Worm (Caenorhabditis elegans) whole organism, L4 larva: ENCODE data around the gene col-78.

Experiments
- D1046.2 ChIP-seq: fragments of 200-800 bp; sonication (Bioruptor generic); IDR thresholded peaks from 2 replicates; pipeline ENCODE4 v1.3.6; 2022; ENCODE audit warnings: missing genetic modification characterization, missing compliant biosample characterization
- F26F4.8 ChIP-seq: fragments of 200-800 bp; sonication (Bioruptor generic); conservative IDR thresholded peaks from 2 replicates; pipeline ENCODE4 v1.3.6; 2022; ENCODE audit warnings: missing genetic modification characterization, missing compliant biosample characterization
- F44E2.7 ChIP-seq: fragments of 200-800 bp; sonication (Bioruptor generic); IDR thresholded peaks from 2 replicates; pipeline ENCODE4 v2.1.2; 2022; ENCODE audit warnings: missing genetic modification characterization, missing compliant biosample characterization
- F49E8.2 ChIP-seq: sonication (generic microtip); optimal IDR thresholded peaks from 2 replicates; lab custom pipeline; 2016; ENCODE audit warnings: missing compliant biosample characterization, mild to moderate bottlenecking, missing genetic modification characterization, borderline replicate concordance
- Y105C5A.15 ChIP-seq: fragments of 200-800 bp; sonication (Bioruptor generic); IDR thresholded peaks from 2 replicates; pipeline ENCODE4 v1.3.6; 2022; ENCODE audit warnings: missing genetic modification characterization, missing compliant biosample characterization
- aha-1 ChIP-seq: fragments of 150-350 bp; peaks from one replicate; lab custom pipeline; 2014; ENCODE audit warnings: missing biosample characterization, missing genetic modification characterization
- arid-1 ChIP-seq: fragments of 200-800 bp; sonication (Bioruptor generic); conservative IDR thresholded peaks from 2 replicates; pipeline ENCODE4 v1.3.6; 2022; ENCODE audit warnings: missing genetic modification reagents, missing genetic modification characterization, missing compliant biosample characterization
- ceh-32 ChIP-seq: sonication (generic microtip); optimal IDR thresholded peaks from 2 replicates; lab custom pipeline; 2016; ENCODE audit warnings: mild to moderate bottlenecking, missing genetic modification characterization, missing compliant biosample characterization; ENCODE audit not compliant: poor library complexity
- ces-1 ChIP-seq: fragments of 150-350 bp; sonication (generic microtip); optimal IDR thresholded peaks from 4 replicates; lab custom pipeline; 2014; ENCODE audit warnings: missing biosample characterization, missing genetic modification reagents, missing genetic modification characterization
- daf-12 ChIP-seq: fragments of 150-350 bp; optimal IDR thresholded peaks from 2 replicates; lab custom pipeline; 2014; ENCODE audit warnings: missing biosample characterization, missing genetic modification reagents, missing genetic modification characterization
- daf-16 ChIP-seq, 3 experiments: sonication (generic microtip); optimal IDR thresholded peaks; 2 replicates each; lab custom pipeline; 2016 to 2017; ENCODE audit warnings: missing genetic modification characterization in 3 of 3, missing genetic modification reagents in 3 of 3, mild to moderate bottlenecking in 2 of 3, missing compliant biosample characterization in 2 of 3, missing biosample characterization in 1 of 3, moderate library complexity in 1 of 3
- daf-8 ChIP-seq: fragments of 200-800 bp; sonication (Bioruptor generic); IDR thresholded peaks from 2 replicates; pipeline ENCODE4 v1.3.6; 2022; ENCODE audit warnings: missing genetic modification characterization, missing compliant biosample characterization
- dmd-6 ChIP-seq: fragments of 200-800 bp; sonication (Bioruptor generic); IDR thresholded peaks from 2 replicates; pipeline ENCODE4 v1.3.6; 2022; ENCODE audit warnings: missing genetic modification reagents, missing genetic modification characterization, missing compliant biosample characterization
- dmd-9 ChIP-seq: fragments of 200-800 bp; sonication (Bioruptor generic); IDR thresholded peaks from 2 replicates; pipeline ENCODE4 v1.3.6; 2022; ENCODE audit warnings: missing genetic modification reagents, missing genetic modification characterization, missing compliant biosample characterization
- duxl-1 ChIP-seq: sonication (generic microtip); optimal IDR thresholded peaks from 2 replicates; lab custom pipeline; 2016; ENCODE audit warnings: mild to moderate bottlenecking, missing genetic modification characterization, moderate library complexity, missing compliant biosample characterization; ENCODE audit not compliant: poor library complexity
- dve-1 ChIP-seq: sonication (generic microtip); optimal IDR thresholded peaks from 2 replicates; lab custom pipeline; 2017; ENCODE audit warnings: antibody characterized with exemption, mild to moderate bottlenecking, missing genetic modification characterization, missing compliant biosample characterization; ENCODE audit not compliant: insufficient read depth
- egl-43 ChIP-seq: fragments of 200-800 bp; sonication (Bioruptor generic); IDR thresholded peaks from 2 replicates; pipeline ENCODE4 v1.3.6; 2022; ENCODE audit warnings: missing genetic modification reagents, missing genetic modification characterization, missing compliant biosample characterization
- hif-1 ChIP-seq, 2 experiments: sonication (generic microtip); optimal IDR thresholded peaks; 2 replicates each; lab custom pipeline; 2016 to 2017; ENCODE audit warnings: missing compliant biosample characterization in 2 of 2, missing genetic modification characterization in 2 of 2, missing genetic modification reagents in 2 of 2, missing genotype in 2 of 2, mild to moderate bottlenecking in 1 of 2
- hlh-11 ChIP-seq: fragments of 200-800 bp; sonication (Bioruptor generic); optimal IDR thresholded peaks from 2 replicates; lab custom pipeline; 2018; ENCODE audit warnings: mild to moderate bottlenecking, missing genetic modification characterization, missing compliant biosample characterization
- lim-7 ChIP-seq: fragments of 200-800 bp; sonication (Bioruptor generic); IDR thresholded peaks from 2 replicates; pipeline ENCODE4 v1.3.6; 2022; ENCODE audit warnings: missing genetic modification characterization, missing compliant biosample characterization
- lin-1 ChIP-seq: fragments of 200-800 bp; sonication (Bioruptor generic); IDR thresholded peaks from 2 replicates; pipeline ENCODE4 v1.3.6; 2022; ENCODE audit warnings: missing genetic modification reagents, missing genetic modification characterization, missing compliant biosample characterization
- lin-38 ChIP-seq: fragments of 200-800 bp; sonication (Bioruptor generic); IDR thresholded peaks from 2 replicates; pipeline ENCODE4 v1.3.6; 2022; ENCODE audit warnings: missing genetic modification reagents, missing genetic modification characterization, missing compliant biosample characterization
- lin-39 ChIP-seq: fragments of 150-350 bp; optimal IDR thresholded peaks from 2 replicates; lab custom pipeline; 2014; ENCODE audit warnings: missing biosample characterization, missing genetic modification reagents, missing genetic modification characterization
- mdl-1 ChIP-seq, 2 experiments: fragments of 150-350 bp in 1 of 2; sonication (generic microtip) in 1 of 2; optimal IDR thresholded peaks; 2 replicates each; lab custom pipeline; 2014 to 2017; ENCODE audit warnings: missing biosample characterization in 2 of 2, missing genetic modification characterization in 2 of 2
- mxl-2 ChIP-seq: fragments of 200-800 bp; sonication (Bioruptor generic); conservative IDR thresholded peaks from 2 replicates; pipeline ENCODE4 v1.3.6; 2022; ENCODE audit warnings: missing genetic modification reagents, missing genetic modification characterization, missing compliant biosample characterization
- nhr-10 ChIP-seq: fragments of 150-350 bp; optimal IDR thresholded peaks from 2 replicates; lab custom pipeline; 2014; ENCODE audit warnings: missing biosample characterization, missing genetic modification characterization
- nhr-11 ChIP-seq: fragments of 150-350 bp; optimal IDR thresholded peaks from 2 replicates; lab custom pipeline; 2014; ENCODE audit warnings: missing biosample characterization, missing genetic modification characterization
- nhr-111 ChIP-seq: fragments of 200-800 bp; sonication (Bioruptor generic); optimal IDR thresholded peaks from 2 replicates; lab custom pipeline; 2018; ENCODE audit warnings: mild to moderate bottlenecking, missing genetic modification characterization, missing compliant biosample characterization
- nhr-25 ChIP-seq: sonication (generic microtip); optimal IDR thresholded peaks from 2 replicates; lab custom pipeline; 2017; ENCODE audit warnings: missing genetic modification characterization, mild to moderate bottlenecking, missing compliant biosample characterization, antibody characterized with exemption, moderate library complexity, borderline replicate concordance; ENCODE audit not compliant: insufficient read depth
- nhr-28 ChIP-seq: fragments of 150-350 bp; optimal IDR thresholded peaks from 2 replicates; lab custom pipeline; 2014; ENCODE audit warnings: missing biosample characterization, missing genetic modification characterization
- nhr-42 ChIP-seq: fragments of 200-800 bp; sonication (Bioruptor generic); IDR thresholded peaks from 2 replicates; pipeline ENCODE4 v1.3.6; 2022; ENCODE audit warnings: missing genetic modification characterization, missing compliant biosample characterization
- nhr-48 ChIP-seq: sonication (generic microtip); optimal IDR thresholded peaks from 2 replicates; lab custom pipeline; 2016; ENCODE audit warnings: mild to moderate bottlenecking, missing genetic modification characterization, missing compliant biosample characterization
- pqm-1 ChIP-seq: sonication (generic microtip); optimal IDR thresholded peaks from 2 replicates; lab custom pipeline; 2017; ENCODE audit warnings: missing biosample characterization, missing genetic modification characterization
- rbr-2 ChIP-seq: sonication (generic microtip); optimal IDR thresholded peaks from 2 replicates; lab custom pipeline; 2016; ENCODE audit warnings: missing genotype, missing genetic modification characterization, missing compliant biosample characterization
- saeg-2 ChIP-seq: fragments of 200-800 bp; sonication (Bioruptor generic); IDR thresholded peaks from 2 replicates; pipeline ENCODE4 v1.3.6; 2022; ENCODE audit warnings: missing genetic modification reagents, missing genetic modification characterization, missing compliant biosample characterization
- snpc-1.2 ChIP-seq: fragments of 200-800 bp; sonication (Bioruptor generic); IDR thresholded peaks from 2 replicates; pipeline ENCODE4 v1.3.6; 2022; ENCODE audit warnings: missing genetic modification reagents, missing genetic modification characterization, missing compliant biosample characterization
- spr-3 ChIP-seq: fragments of 200-800 bp; sonication (Bioruptor generic); optimal IDR thresholded peaks from 2 replicates; lab custom pipeline; 2018; ENCODE audit warnings: mild to moderate bottlenecking, missing genetic modification characterization, missing compliant biosample characterization
- tag-97 ChIP-seq: fragments of 200-800 bp; sonication (Bioruptor generic); IDR thresholded peaks from 2 replicates; pipeline ENCODE4 v1.3.6; 2022; ENCODE audit warnings: missing genetic modification characterization, missing compliant biosample characterization
- unc-39 ChIP-seq: sonication (generic microtip); optimal IDR thresholded peaks from 2 replicates; lab custom pipeline; 2017; ENCODE audit warnings: missing biosample characterization, missing genetic modification characterization
- unc-62 ChIP-seq, 3 experiments: fragments of 150-350 bp in 1 of 3; sonication (generic microtip); optimal IDR thresholded peaks in 2 of 3; peaks in 1 of 3; 1 replicate in 1 of 3; 2 replicates in 2 of 3; lab custom pipeline; 2014 to 2017; ENCODE audit warnings: missing biosample characterization in 3 of 3, missing genetic modification characterization in 3 of 3, missing genetic modification reagents in 3 of 3, missing genotype in 1 of 3
- zag-1 ChIP-seq: fragments of 150-350 bp; optimal IDR thresholded peaks from 2 replicates; lab custom pipeline; 2014; ENCODE audit warnings: missing biosample characterization, missing genetic modification characterization
- zfp-2 ChIP-seq: sonication (generic microtip); optimal IDR thresholded peaks from 2 replicates; lab custom pipeline; 2016; ENCODE audit warnings: mild to moderate bottlenecking, missing genetic modification characterization, missing compliant biosample characterization
- zfp-3 ChIP-seq: fragments of 200-800 bp; sonication (Bioruptor generic); conservative IDR thresholded peaks from 2 replicates; pipeline ENCODE4 v1.3.6; 2022; ENCODE audit warnings: missing genetic modification reagents, missing genetic modification characterization, missing compliant biosample characterization
- ztf-11 ChIP-seq: fragments of 150-350 bp; optimal IDR thresholded peaks from 2 replicates; lab custom pipeline; 2014; ENCODE audit warnings: missing biosample characterization, missing genetic modification characterization

Gene col-78

DNA sequence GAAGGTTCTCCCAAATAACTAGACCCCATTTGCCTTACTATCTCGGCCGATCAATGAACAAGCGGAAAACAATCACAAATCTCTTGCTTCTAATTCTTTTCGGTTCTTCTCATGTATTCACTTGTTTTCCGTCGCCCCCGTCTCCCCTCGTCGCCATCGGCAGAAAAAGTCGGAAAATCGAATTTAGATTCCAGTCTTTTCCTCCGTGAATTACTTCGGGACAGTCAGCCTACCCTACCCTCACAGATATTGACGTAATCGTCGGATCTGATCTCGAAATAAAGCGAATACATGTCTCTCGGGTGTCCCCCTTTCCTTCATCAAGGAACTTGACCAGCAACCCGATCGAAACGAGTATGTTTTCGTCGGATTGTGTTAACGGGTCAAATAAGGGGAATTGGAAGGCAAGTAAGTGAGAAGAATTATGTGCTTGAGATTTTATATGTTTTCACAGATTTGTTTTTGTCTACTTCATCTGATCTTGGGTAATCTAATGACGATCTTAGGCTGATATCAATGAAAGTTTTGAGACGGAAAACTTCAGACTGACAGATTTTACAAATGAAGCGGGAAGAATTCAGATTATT, 38.3 kb downstream of the col-78 start:
- TF ChIP-seq lin-39 (tag; lab: Kevin White, UChicago) (no peak), aha-1 (peak; percentile 30), nhr-111 (GFP tag; lab: Kevin White, UChicago) (no peak), dve-1 (tag; lab: Kevin White, UChicago) (no peak), D1046.2 (GFP tag; lab: Robert Waterston, UW) (no peak), saeg-2 (no peak), unc-39 (tag; lab: Kevin White, UChicago) (no peak), F44E2.7 (GFP tag; lab: Robert Waterston, UW) (no peak), zfp-3 (GFP tag; lab: Robert Waterston, UW) (no peak)

DNA sequence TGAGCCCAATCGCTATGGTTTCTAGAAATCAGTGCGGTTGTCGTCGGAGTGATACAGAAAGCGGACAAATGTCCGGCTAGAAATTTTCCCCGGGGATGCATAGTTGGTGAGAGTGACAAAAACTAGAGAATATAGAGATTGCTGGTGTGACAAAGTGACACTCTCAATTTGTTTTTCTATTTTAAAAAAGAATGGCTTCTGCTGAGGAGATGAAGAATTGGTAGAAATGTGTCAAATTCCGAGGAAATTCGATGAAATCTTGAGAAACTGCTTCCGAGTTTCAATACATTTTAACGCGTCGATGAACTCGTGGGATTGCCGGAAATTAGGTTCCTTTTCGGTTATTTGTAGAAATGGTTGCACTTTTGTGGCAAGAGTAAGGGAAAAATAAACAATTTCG, 41.9 kb downstream of the col-78 start, which contains the start of gene twk-4:
TSS of gene twk-4 (minus strand) at position 101 of the 400 bp plus-strand sequence.
- no peak for TF ChIP-seq zag-1
- TF ChIP-seq ces-1 (GFP tag; lab: Kevin White, UChicago) = no peak
- TF ChIP-seq lin-1 (GFP tag; lab: Robert Waterston, UW) = no peak
- no peak for TF ChIP-seq ztf-11 (tag; lab: Kevin White, UChicago)
- TF ChIP-seq mxl-2 (GFP tag; lab: Robert Waterston, UW) = no peak
- TF ChIP-seq arid-1 (GFP tag; lab: Robert Waterston, UW) = no peak
- TF ChIP-seq saeg-2 = no peak
- no peak for TF ChIP-seq zfp-3 (GFP tag; lab: Robert Waterston, UW)
- TF ChIP-seq F49E8.2 = no peak
- TF ChIP-seq F26F4.8 (GFP tag; lab: Robert Waterston, UW) = no peak
- no peak for TF ChIP-seq egl-43 (GFP tag; lab: Robert Waterston, UW)
- TF ChIP-seq, all 104 proteins: peak for 0

DNA sequence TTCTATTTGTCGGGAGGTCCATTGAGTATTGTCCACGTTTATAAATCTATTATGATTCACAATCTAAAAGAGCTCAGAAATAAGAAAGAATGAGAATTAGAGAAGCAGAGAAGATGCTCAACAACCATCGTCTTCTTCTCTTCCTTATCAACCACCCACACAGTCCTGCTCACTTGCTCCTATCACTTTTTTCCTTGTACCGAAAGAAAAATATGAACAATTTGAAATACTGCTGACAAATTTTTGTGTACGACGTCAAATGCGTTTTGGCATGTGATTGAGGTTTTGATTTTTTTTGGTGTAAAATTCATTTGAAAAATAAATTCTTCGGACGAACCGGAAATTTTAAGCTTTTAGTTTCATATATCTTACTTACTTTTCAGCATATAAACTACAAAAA, 44.0 kb downstream of the col-78 start:
- TF ChIP-seq rbr-2 (tag; lab: Kevin White, UChicago) (no peak), spr-3 (GFP tag; lab: Kevin White, UChicago) (no peak), zfp-2 (tag; lab: Kevin White, UChicago) (no peak), hlh-11 (tag; lab: Kevin White, UChicago) (peak; percentile 67), nhr-48 (no peak), unc-62 (GFP tag; optimal IDR thresholded peaks at IDR 0.05 in 1 of 2; lab: Kevin White, UChicago) (no peak), unc-62 (tag; optimal IDR thresholded peaks at IDR 0.05; lab: Kevin White, UChicago) (no peak), duxl-1 (tag; lab: Kevin White, UChicago) (no peak), nhr-42 (GFP tag; lab: Robert Waterston, UW) (no peak), lin-38 (GFP tag; lab: Robert Waterston, UW) (no peak), lin-39 (tag; lab: Kevin White, UChicago) (no peak), F26F4.8 (GFP tag; lab: Robert Waterston, UW) (no peak), unc-39 (tag; lab: Kevin White, UChicago) (no peak), dmd-6 (GFP tag; lab: Robert Waterston, UW) (peak; percentile 58; the same call in 1 of the 2 replicates), lim-7 (GFP tag; lab: Robert Waterston, UW) (no peak), nhr-10 (no peak), zfp-3 (GFP tag; lab: Robert Waterston, UW) (no peak), nhr-28 (tag; lab: Kevin White, UChicago) (peak; percentile 43), nhr-11 (tag; lab: Kevin White, UChicago) (no peak), snpc-1.2 (no peak), daf-16 (GFP tag; optimal IDR thresholded peaks at IDR 0.05; lab: Kevin White, UChicago) (no peak), daf-16 (tag; optimal IDR thresholded peaks at IDR 0.05; lab: Kevin White, UChicago) (peak; percentile 79), mdl-1 (tag; optimal IDR thresholded peaks at IDR 0.05; lab: Kevin White, UChicago) (no peak), dmd-9 (GFP tag; lab: Robert Waterston, UW) (no peak), Y105C5A.15 (GFP tag; lab: Robert Waterston, UW) (no peak), nhr-25 (no peak), daf-12 (tag; lab: Kevin White, UChicago) (no peak), ceh-32 (tag; lab: Kevin White, UChicago) (no peak), daf-8 (GFP tag; lab: Robert Waterston, UW) (no peak), tag-97 (GFP tag; lab: Robert Waterston, UW) (no peak), hif-1 (tag; optimal IDR thresholded peaks at IDR 0.05; lab: Kevin White, UChicago) (no peak), pqm-1 (tag; lab: Kevin White, UChicago) (peak; percentile 86), F49E8.2 (no peak)
